Worm (Caenorhabditis elegans): Measurements from ENCODE around the gene cct-3.

ce11 chrII:2223467-2223866 is 9.9 kb upstream of the cct-3 start, which contains the start of gene cbs-2:
- TF ChIP-seq pha-4 (tag; optimal IDR thresholded peaks at IDR 0.05), result no peak
- no peak for TF ChIP-seq snpc-4 (tag; optimal IDR thresholded peaks at IDR 0.05)
- TF ChIP-seq nhr-237 (tag; optimal IDR thresholded peaks at IDR 0.05), result no peak
- no peak for TF ChIP-seq M03D4.4 (tag; optimal IDR thresholded peaks at IDR 0.05)
- TF ChIP-seq ces-1 (GFP tag; optimal IDR thresholded peaks at IDR 0.05), result no peak
- no peak for TF ChIP-seq ceh-43 (GFP tag; optimal IDR thresholded peaks at IDR 0.05)
- TF ChIP-seq sptf-1 (tag; optimal IDR thresholded peaks at IDR 0.05), result no peak
- TF ChIP-seq flh-1 (GFP tag; optimal IDR thresholded peaks at IDR 0.05), result no peak
- no peak for TF ChIP-seq nhr-28 (tag; optimal IDR thresholded peaks at IDR 0.05)
- TF ChIP-seq unc-39 (tag; optimal IDR thresholded peaks at IDR 0.05), result no peak
- TF ChIP-seq mep-1 (tag; optimal IDR thresholded peaks at IDR 0.05), result no peak
- no peak for TF ChIP-seq lsy-2 (tag; optimal IDR thresholded peaks at IDR 0.05)
- no peak for TF ChIP-seq unc-62 (GFP tag; optimal IDR thresholded peaks at IDR 0.05)
- TF ChIP-seq drap-1 (GFP tag; optimal IDR thresholded peaks at IDR 0.05), result no peak

All from whole organism, mixed stage, embryonic.